Fruit fly (Drosophila melanogaster) whole organism, embryonic: ENCODE results near the gene ND-24.
A peak's percentile ranks its signal among the peaks of the same experiment; 100 is the strongest.

Experiments used
- Adf1 ChIP-seq: fragments of 200-800 bp; sonication (Bioruptor generic); IDR thresholded peaks from 2 replicates; pipeline ENCODE4 v1.3.6; 2022; ENCODE audit warnings: missing biosample characterization, missing genetic modification characterization
- Asciz ChIP-seq: fragments of 200-800 bp; sonication (Bioruptor generic); optimal IDR thresholded peaks from 2 replicates; lab custom pipeline; 2017; ENCODE audit warnings: missing biosample characterization, mild to moderate bottlenecking, missing genetic modification characterization, missing genetic modification reagents
- CG10321 ChIP-seq: fragments of 200-800 bp; sonication (Bioruptor generic); IDR thresholded peaks from 2 replicates; pipeline ENCODE4 v1.3.6; 2022; ENCODE audit warnings: missing biosample characterization, missing genetic modification characterization
- CG11504 ChIP-seq: fragments of 200-800 bp; sonication (Bioruptor generic); optimal IDR thresholded peaks from 3 replicates; lab custom pipeline; 2019; ENCODE audit warnings: missing biosample characterization, mild to moderate bottlenecking, missing genetic modification characterization, moderate library complexity
- CG12071 ChIP-seq: fragments of 200-800 bp; sonication (Bioruptor generic); optimal IDR thresholded peaks from 3 replicates; lab custom pipeline; 2018; ENCODE audit warnings: missing biosample characterization, mild to moderate bottlenecking, missing genetic modification characterization
- CG13424 ChIP-seq: fragments of 200-800 bp; sonication (Bioruptor generic); optimal IDR thresholded peaks from 2 replicates; lab custom pipeline; 2019; ENCODE audit warnings: missing biosample characterization, mild to moderate bottlenecking, missing genetic modification characterization, moderate library complexity
- CG15269 ChIP-seq: fragments of 200-800 bp; sonication (Bioruptor generic); optimal IDR thresholded peaks from 2 replicates; lab custom pipeline; 2018; ENCODE audit warnings: missing biosample characterization, mild to moderate bottlenecking, missing genetic modification characterization, moderate library complexity
- CG1529 ChIP-seq: fragments of 200-800 bp; sonication (Bioruptor generic); optimal IDR thresholded peaks from 3 replicates; lab custom pipeline; 2018; ENCODE audit warnings: missing biosample characterization, missing genetic modification characterization
- CG15479 ChIP-seq: fragments of 200-800 bp; sonication (Bioruptor generic); optimal IDR thresholded peaks from 3 replicates; lab custom pipeline; 2019; ENCODE audit warnings: missing biosample characterization, mild to moderate bottlenecking, missing genetic modification characterization, moderate library complexity
- CG4360 ChIP-seq: fragments of 200-800 bp; sonication (Bioruptor generic); IDR thresholded peaks from 2 replicates; pipeline ENCODE4 v1.3.6; 2022; ENCODE audit warnings: missing biosample characterization, missing genetic modification characterization
- CG5245 ChIP-seq: fragments of 200-800 bp; sonication (Bioruptor generic); optimal IDR thresholded peaks from 3 replicates; lab custom pipeline; 2016; ENCODE audit warnings: missing biosample characterization, missing genetic modification characterization
- CG6765 ChIP-seq: fragments of 200-800 bp; sonication (Bioruptor generic); optimal IDR thresholded peaks from 3 replicates; lab custom pipeline; 2017; ENCODE audit warnings: missing biosample characterization, mild to moderate bottlenecking, missing genetic modification characterization
- Dad ChIP-seq: fragments of 200-800 bp; sonication (Bioruptor generic); optimal IDR thresholded peaks from 3 replicates; lab custom pipeline; 2016; ENCODE audit warnings: missing biosample characterization, missing genetic modification characterization
- Ets65A ChIP-seq: fragments of 200-800 bp; sonication (Bioruptor generic); peaks from one replicate; lab custom pipeline; 2016; ENCODE audit warnings: missing biosample characterization, missing genetic modification characterization
- Ets97D ChIP-seq: fragments of 200-800 bp; sonication (Bioruptor generic); optimal IDR thresholded peaks from 3 replicates; lab custom pipeline; 2016; ENCODE audit warnings: missing biosample characterization, missing genetic modification characterization
- Hr78 ChIP-seq, 2 experiments: fragments of 200-800 bp in 1 of 2; fragments of >200 bp in 1 of 2; sonication (Bioruptor generic) in 1 of 2; optimal IDR thresholded peaks; 2 replicates each; lab custom pipeline; 2017 to 2019; ENCODE audit warnings: missing biosample characterization in 2 of 2, missing genetic modification characterization in 2 of 2, mild to moderate bottlenecking in 1 of 2, moderate library complexity in 1 of 2
- Meics ChIP-seq: fragments of 200-800 bp; sonication (Bioruptor generic); optimal IDR thresholded peaks from 2 replicates; lab custom pipeline; 2017; ENCODE audit warnings: missing biosample characterization, mild to moderate bottlenecking, missing genetic modification characterization
- NfI ChIP-seq: fragments of 200-800 bp; sonication (Bioruptor generic); optimal IDR thresholded peaks from 3 replicates; lab custom pipeline; 2018; ENCODE audit warnings: missing biosample characterization, mild to moderate bottlenecking, missing genetic modification characterization, moderate library complexity
- Pdp1 ChIP-seq, 2 experiments: fragments of 200-800 bp; sonication (Bioruptor generic); optimal IDR thresholded peaks; 3 replicates each; lab custom pipeline; 2016; ENCODE audit warnings: missing biosample characterization in 2 of 2, missing genetic modification characterization in 2 of 2, mild to moderate bottlenecking in 1 of 2, moderate library complexity in 1 of 2
- Ptx1 ChIP-seq: fragments of 200-800 bp; sonication (Bioruptor generic); IDR thresholded peaks from 2 replicates; pipeline ENCODE4 v1.3.6; 2022; ENCODE audit warnings: missing biosample characterization, missing genetic modification characterization
- Sox100B ChIP-seq: fragments of 200-800 bp; sonication (Bioruptor generic); optimal IDR thresholded peaks from 3 replicates; lab custom pipeline; 2018; ENCODE audit warnings: missing biosample characterization, mild to moderate bottlenecking, missing genetic modification characterization
- Stat92E ChIP-seq, 3 experiments: fragments of >200 bp in 2 of 3; fragments of 200-800 bp in 1 of 3; sonication (Bioruptor generic) in 1 of 3; optimal IDR thresholded peaks; 2 replicates each; lab custom pipeline; 2017 to 2019; ENCODE audit warnings: missing biosample characterization in 3 of 3, missing genetic modification characterization in 3 of 3, mild to moderate bottlenecking in 1 of 3, moderate library complexity in 1 of 3
- Trl ChIP-seq, 3 experiments: fragments of >200 bp in 2 of 3; fragments of 200-800 bp in 1 of 3; sonication (Bioruptor generic) in 1 of 3; optimal IDR thresholded peaks; 2 replicates in 1 of 3; 3 replicates in 2 of 3; lab custom pipeline; 2016 to 2017; ENCODE audit warnings: missing biosample characterization in 1 of 3, missing genetic modification characterization in 1 of 3
- Xbp1 ChIP-seq: fragments of 200-800 bp; sonication (Bioruptor generic); optimal IDR thresholded peaks from 3 replicates; lab custom pipeline; 2016; ENCODE audit warnings: missing biosample characterization, mild to moderate bottlenecking, missing genetic modification characterization
- bsh ChIP-seq, 2 experiments: fragments of 200-800 bp; sonication (Bioruptor generic); optimal IDR thresholded peaks; 2 replicates each; lab custom pipeline; 2017 to 2018; ENCODE audit warnings: mild to moderate bottlenecking in 2 of 2, missing biosample characterization in 2 of 2, missing genetic modification characterization in 2 of 2, moderate library complexity in 1 of 2
- chinmo ChIP-seq: fragments of 200-800 bp; sonication (Bioruptor generic); IDR thresholded peaks from 4 replicates; pipeline ENCODE4 v1.3.6; 2022; ENCODE audit warnings: missing biosample characterization, missing genetic modification characterization; ENCODE audit not compliant: partially characterized antibody
- dysf ChIP-seq: fragments of 200-800 bp; sonication (Bioruptor generic); IDR thresholded peaks from 3 replicates; pipeline ENCODE4 v1.3.6; 2022; ENCODE audit warnings: missing biosample characterization, missing genetic modification characterization
- ewg ChIP-seq: fragments of 200-800 bp; sonication (Bioruptor generic); optimal IDR thresholded peaks from 3 replicates; lab custom pipeline; 2017; ENCODE audit warnings: mild to moderate bottlenecking, missing biosample characterization, missing genetic modification reagents, missing genetic modification characterization
- hbn ChIP-seq: fragments of 200-800 bp; sonication (Bioruptor generic); IDR thresholded peaks from 2 replicates; pipeline ENCODE4 v1.3.6; 2022; ENCODE audit warnings: missing biosample characterization, missing genetic modification characterization; ENCODE audit not compliant: partially characterized antibody
- nom ChIP-seq: fragments of 200-800 bp; sonication (Bioruptor generic); optimal IDR thresholded peaks from 2 replicates; lab custom pipeline; 2017; ENCODE audit warnings: missing biosample characterization, missing genetic modification characterization, mild to moderate bottlenecking, moderate library complexity, missing genetic modification reagents
- org-1 ChIP-seq: fragments of 200-800 bp; sonication (Bioruptor generic); optimal IDR thresholded peaks from 2 replicates; lab custom pipeline; 2017; ENCODE audit warnings: missing biosample characterization, missing genetic modification characterization
- p53 ChIP-seq: fragments of 200-800 bp; sonication (Bioruptor generic); optimal IDR thresholded peaks from 2 replicates; lab custom pipeline; 2016; ENCODE audit warnings: missing biosample characterization, missing genetic modification characterization
- phol ChIP-seq: fragments of 200-800 bp; sonication (Bioruptor generic); optimal IDR thresholded peaks from 3 replicates; lab custom pipeline; 2018; ENCODE audit warnings: missing biosample characterization, mild to moderate bottlenecking, missing genetic modification characterization, moderate library complexity
- run ChIP-seq: fragments of 200-800 bp; sonication (Bioruptor generic); optimal IDR thresholded peaks from 3 replicates; lab custom pipeline; 2018; ENCODE audit warnings: missing biosample characterization, mild to moderate bottlenecking, missing genetic modification characterization
- sima ChIP-seq: fragments of 200-800 bp; sonication (Bioruptor generic); optimal IDR thresholded peaks from 2 replicates; lab custom pipeline; 2016; ENCODE audit warnings: missing biosample characterization, missing genetic modification characterization
- sr ChIP-seq: fragments of 200-800 bp; sonication (Bioruptor generic); IDR thresholded peaks from 3 replicates; pipeline ENCODE4 v1.3.6; 2022; ENCODE audit warnings: missing biosample characterization, missing genetic modification characterization
- twi ChIP-seq: fragments of 200-800 bp; optimal IDR thresholded peaks from 2 replicates; lab custom pipeline; 2019; ENCODE audit warnings: missing biosample characterization, mild to moderate bottlenecking, missing genetic modification characterization, moderate library complexity
- wor ChIP-seq: fragments of 200-800 bp; sonication (Bioruptor generic); IDR thresholded peaks from 2 replicates; pipeline ENCODE4 v1.3.6; 2022; ENCODE audit warnings: missing biosample characterization, missing genetic modification characterization
- yki ChIP-seq: fragments of >200 bp; optimal IDR thresholded peaks from 3 replicates; lab custom pipeline; 2018
- z ChIP-seq: fragments of 200-800 bp; sonication (Bioruptor generic); IDR thresholded peaks from 3 replicates; pipeline ENCODE4 v1.3.6; 2022; ENCODE audit warnings: missing biosample characterization, missing genetic modification characterization

The ND-24 gene

dm6 chrX:17651216-17651997 is 19.5 kb downstream of the ND-24 start:
- TF ChIP-seq Meics: no peak
- TF ChIP-seq Dad (GFP tag; lab: Kevin White, UChicago): no peak
- 0 out of 2 replicates have a peak, but pooled peaks have one; percentile 21 for TF ChIP-seq Adf1
- no peak for TF ChIP-seq CG13424 (tag; lab: Kevin White, UChicago)
- TF ChIP-seq twi (tag; lab: Kevin White, UChicago): peak; percentile 42
- no peak for TF ChIP-seq CG6765 (GFP tag; lab: Kevin White, UChicago)
- no peak for TF ChIP-seq hbn (GFP tag; lab: Robert Waterston, UW)
- TF ChIP-seq CG4360 (GFP tag; lab: Robert Waterston, UW): peak; percentile 96
- peak; percentile 88; the same call in 1 of the 2 replicates for TF ChIP-seq CG10321 (GFP tag; lab: Robert Waterston, UW)
- no peak for TF ChIP-seq Ptx1
- TF ChIP-seq Pdp1 (GFP tag; optimal IDR thresholded peaks at IDR 0.05; lab: Kevin White, UChicago): peak in 1 of 2 experiments; percentile 10
- no peak for TF ChIP-seq Ets97D (GFP tag; lab: Kevin White, UChicago)
- no peak for TF ChIP-seq Xbp1
- TF ChIP-seq nom: peak; percentile 38
- no peak for TF ChIP-seq NfI
- TF ChIP-seq Hr78 (GFP tag; optimal IDR thresholded peaks at IDR 0.05; lab: Kevin White, UChicago): no peak
- no peak for TF ChIP-seq phol
- peak; percentile 80 for TF ChIP-seq z
- TF ChIP-seq CG15269 (tag; lab: Kevin White, UChicago): no peak
- no peak for TF ChIP-seq CG12071 (GFP tag; lab: Kevin White, UChicago)
- TF ChIP-seq CG5245: no peak
- peak; percentile 57 to 89 for TF ChIP-seq Trl (optimal IDR thresholded peaks at IDR 0.05; lab: Kevin White, UChicago)
- no peak for TF ChIP-seq Trl (GFP tag; optimal IDR thresholded peaks at IDR 0.05; lab: Kevin White, UChicago)
- TF ChIP-seq yki: peak; percentile 58
- no peak for TF ChIP-seq dysf (GFP tag; lab: Robert Waterston, UW)
- TF ChIP-seq sima (GFP tag; lab: Kevin White, UChicago): no peak
- no peak for TF ChIP-seq org-1 (GFP tag; lab: Kevin White, UChicago)
- no peak for TF ChIP-seq Stat92E (GFP tag; optimal IDR thresholded peaks at IDR 0.05; lab: Kevin White, UChicago)
- no peak for TF ChIP-seq bsh (GFP tag; optimal IDR thresholded peaks at IDR 0.05; lab: Kevin White, UChicago)
- peak; percentile 19 for TF ChIP-seq ewg (GFP tag; lab: Kevin White, UChicago)
- no peak for TF ChIP-seq chinmo
- peak; percentile 90 for TF ChIP-seq CG15479
- TF ChIP-seq sr (GFP tag; lab: Robert Waterston, UW): peak; percentile 77
- TF ChIP-seq CG1529 (GFP tag; lab: Kevin White, UChicago): no peak
- TF ChIP-seq Asciz (GFP tag; lab: Kevin White, UChicago): no peak
- no peak for TF ChIP-seq CG11504
- TF ChIP-seq p53 (GFP tag; lab: Kevin White, UChicago): no peak
- no peak for TF ChIP-seq Sox100B (GFP tag; lab: Kevin White, UChicago)
- TF ChIP-seq wor (GFP tag; lab: Robert Waterston, UW): no peak
- TF ChIP-seq Ets65A (GFP tag; lab: Kevin White, UChicago): peak; percentile 42
- TF ChIP-seq run: no peak
